Worm (Caenorhabditis elegans) whole organism, early embryonic: Measurements from ENCODE around the gene F52D2.5.

ENCODE experiments used
- ama-1 ChIP-seq: fragments of 150-350 bp; optimal IDR thresholded peaks from 2 replicates; lab custom pipeline; 2014
- pes-1 ChIP-seq: fragments of 200-800 bp; sonication (Bioruptor generic); IDR thresholded peaks from 2 replicates; pipeline ENCODE4 v1.3.6; 2022; ENCODE audit warnings: missing genetic modification reagents, missing genetic modification characterization, missing compliant biosample characterization
- scrt-1 ChIP-seq: fragments of 200-800 bp; sonication (Bioruptor generic); IDR thresholded peaks from 2 replicates; pipeline ENCODE4 v1.3.6; 2022; ENCODE audit warnings: missing genetic modification characterization, missing compliant biosample characterization
- sea-1 ChIP-seq: fragments of 200-800 bp; sonication (Bioruptor generic); conservative IDR thresholded peaks from 2 replicates; pipeline ENCODE4 v1.3.6; 2022; ENCODE audit warnings: missing genetic modification characterization, missing compliant biosample characterization

- TF ChIP-seq scrt-1 (GFP tag; lab: Robert Waterston, UW), result no peak
- no peak for TF ChIP-seq sea-1 (GFP tag; lab: Robert Waterston, UW)
- TF ChIP-seq ama-1 (lab: Kevin White, UChicago), result no peak
- no peak for TF ChIP-seq pes-1 (GFP tag; lab: Robert Waterston, UW)
These were observed 38.0 kb upstream of the F52D2.5 start, which contains the start of gene Y102A11A.9 for ce11 chrX:2012491-2013201.
